2 fruit fly cellular contexts compared by ENCODE assay signal in the genomic region with DNA sequence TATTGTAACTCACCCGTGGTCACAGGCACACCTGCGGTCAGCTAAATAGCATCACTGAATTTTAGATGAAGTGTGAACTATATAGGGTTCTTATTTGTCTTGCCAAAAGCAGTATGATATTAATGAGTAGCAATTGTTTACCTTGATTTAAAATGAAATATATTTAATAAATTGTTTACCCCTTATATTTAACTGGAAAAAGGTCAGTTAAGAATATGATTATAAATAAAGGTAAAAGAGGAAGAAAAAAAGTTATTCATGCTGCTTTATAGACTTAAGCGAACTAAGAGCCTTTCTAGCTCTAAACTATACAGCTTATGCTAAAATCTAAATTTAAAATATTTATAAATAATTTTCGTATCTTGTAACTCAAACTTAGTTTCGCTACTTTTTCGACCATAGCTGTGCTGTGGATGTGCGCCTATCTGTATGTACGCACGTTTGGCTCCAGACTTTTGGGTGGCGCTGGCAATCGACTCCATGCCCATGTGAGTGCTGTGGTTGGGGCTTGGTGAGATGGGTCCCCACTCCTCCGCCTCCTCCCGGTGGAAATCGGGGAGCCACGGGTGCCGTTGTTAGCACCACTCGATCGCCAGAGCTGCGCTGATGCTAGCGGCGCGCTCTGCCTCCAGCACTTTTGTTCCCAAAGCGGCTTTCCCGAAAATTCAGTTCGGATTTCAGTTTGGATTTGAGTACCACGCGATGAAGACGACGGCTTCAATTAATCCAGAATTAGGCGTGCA.
TF ChIP-seq lines count a peak whose summit lies in the region.

A gene (plus strand): TSS at position 487 of the 743 bp plus-strand sequence.

TF ChIP-seq in whole organism, embryonic, 481 proteins besides CTCF, POLR2A, EP300 and RAD21 (continued from another document and continues in another):
- no peak for TF ChIP-seq bigmax (GFP tag; optimal IDR thresholded peaks at IDR 0.05; lab: Kevin White, UChicago)
- no peak for TF ChIP-seq sr (GFP tag; IDR thresholded peaks at IDR 0.05; lab: Robert Waterston, UW)
- TF ChIP-seq abd-A (tag; optimal IDR thresholded peaks at IDR 0.05; lab: Kevin White, UChicago) = no peak
- no peak for TF ChIP-seq CG10654 (GFP tag; optimal IDR thresholded peaks at IDR 0.05; lab: Kevin White, UChicago)
- no peak for TF ChIP-seq CG9797 (GFP tag; optimal IDR thresholded peaks at IDR 0.05; lab: Kevin White, UChicago)
- peak; percentile 79 for TF ChIP-seq CG31441 (GFP tag; IDR thresholded peaks at IDR 0.05; lab: Robert Waterston, UW)
- TF ChIP-seq CG1602 (GFP tag; optimal IDR thresholded peaks at IDR 0.05; lab: Kevin White, UChicago) = peak; percentile 61
- TF ChIP-seq CG14710 (tag; optimal IDR thresholded peaks at IDR 0.05; lab: Kevin White, UChicago) = peak; percentile 75
- TF ChIP-seq CG14667 (GFP tag; IDR thresholded peaks at IDR 0.05; lab: Robert Waterston, UW) = no peak; the same call in 1 of the 2 replicates
- no peak for TF ChIP-seq C15 (GFP tag; IDR thresholded peaks at IDR 0.05; lab: Robert Waterston, UW)
- TF ChIP-seq CkIIα-i1 (GFP tag; IDR thresholded peaks at IDR 0.05; lab: Robert Waterston, UW) = no peak
- TF ChIP-seq Dfd (GFP tag; optimal IDR thresholded peaks at IDR 0.05; lab: Kevin White, UChicago) = no peak
- TF ChIP-seq CG3407 (GFP tag; optimal IDR thresholded peaks at IDR 0.05; lab: Kevin White, UChicago) = peak; percentile 40
- no peak for TF ChIP-seq ssp (GFP tag; IDR thresholded peaks at IDR 0.05; lab: Robert Waterston, UW)
- peak; percentile 81 for TF ChIP-seq nmo (GFP tag; optimal IDR thresholded peaks at IDR 0.05; lab: Kevin White, UChicago)
- TF ChIP-seq CG11696 (GFP tag; IDR thresholded peaks at IDR 0.05; lab: Robert Waterston, UW) = peak; percentile 75
- no peak for TF ChIP-seq zf30C (GFP tag; optimal IDR thresholded peaks at IDR 0.05; lab: Kevin White, UChicago)
- TF ChIP-seq CG1233 (GFP tag; optimal IDR thresholded peaks at IDR 0.05; lab: Kevin White, UChicago) = peak; percentile 61
- peak; percentile 51 for TF ChIP-seq CG8388 (GFP tag; optimal IDR thresholded peaks at IDR 0.05; lab: Kevin White, UChicago)
- TF ChIP-seq h (optimal IDR thresholded peaks at IDR 0.05; lab: Kevin White, UChicago) = no peak
- no peak for TF ChIP-seq sima (GFP tag; optimal IDR thresholded peaks at IDR 0.05; lab: Kevin White, UChicago)
- no peak for TF ChIP-seq Poxn (GFP tag; IDR thresholded peaks at IDR 0.05; lab: Robert Waterston, UW)
- TF ChIP-seq CG6689 (GFP tag; IDR thresholded peaks at IDR 0.05; lab: Robert Waterston, UW) = peak; percentile 55
- TF ChIP-seq gcm2 (GFP tag; optimal IDR thresholded peaks at IDR 0.05; lab: Kevin White, UChicago) = no peak
- TF ChIP-seq twi (tag; optimal IDR thresholded peaks at IDR 0.05; lab: Kevin White, UChicago) = peak; percentile 42
- TF ChIP-seq otp (GFP tag; IDR thresholded peaks at IDR 0.05; lab: Robert Waterston, UW) = no peak
- TF ChIP-seq CG10147 (GFP tag; optimal IDR thresholded peaks at IDR 0.05; lab: Kevin White, UChicago) = peak; percentile 47
- TF ChIP-seq CG12071 (GFP tag; optimal IDR thresholded peaks at IDR 0.05; lab: Kevin White, UChicago) = no peak
- no peak for TF ChIP-seq CG17802 (tag; optimal IDR thresholded peaks at IDR 0.05; lab: Kevin White, UChicago)
- TF ChIP-seq Asciz (GFP tag; optimal IDR thresholded peaks at IDR 0.05; lab: Kevin White, UChicago) = peak; percentile 60
- TF ChIP-seq CG8924 (tag; optimal IDR thresholded peaks at IDR 0.05; lab: Kevin White, UChicago) = peak; percentile 77
- TF ChIP-seq Camta (GFP tag; optimal IDR thresholded peaks at IDR 0.05; lab: Kevin White, UChicago) = no peak
- no peak for TF ChIP-seq CG17186 (GFP tag; optimal IDR thresholded peaks at IDR 0.05; lab: Kevin White, UChicago)
- TF ChIP-seq CG6683 (GFP tag; optimal IDR thresholded peaks at IDR 0.05; lab: Kevin White, UChicago) = peak; percentile 10
- TF ChIP-seq CG2120 (GFP tag; optimal IDR thresholded peaks at IDR 0.05; lab: Kevin White, UChicago) = peak; percentile 6
- TF ChIP-seq dmrt11E (tag; optimal IDR thresholded peaks at IDR 0.05; lab: Kevin White, UChicago) = peak; percentile 35
- peak; percentile 64 for TF ChIP-seq CG4424 (GFP tag; optimal IDR thresholded peaks at IDR 0.05; lab: Kevin White, UChicago)
- peak; percentile 61 for TF ChIP-seq tin (GFP tag; optimal IDR thresholded peaks at IDR 0.05; lab: Kevin White, UChicago)
- TF ChIP-seq CG18262 (tag; optimal IDR thresholded peaks at IDR 0.05; lab: Kevin White, UChicago) = peak; percentile 85
- TF ChIP-seq CG10209 (GFP tag; optimal IDR thresholded peaks at IDR 0.05; lab: Kevin White, UChicago) = peak; percentile 67
- peak; percentile 45 for TF ChIP-seq az2 (GFP tag; optimal IDR thresholded peaks at IDR 0.05; lab: Kevin White, UChicago)
- no peak for TF ChIP-seq CG7745 (tag; optimal IDR thresholded peaks at IDR 0.05; lab: Kevin White, UChicago)
- no peak for TF ChIP-seq MBD-R2 (GFP tag; IDR thresholded peaks at IDR 0.05; lab: Robert Waterston, UW)
- TF ChIP-seq BEAF-32 (GFP tag; optimal IDR thresholded peaks at IDR 0.05; lab: Kevin White, UChicago) = no peak
- TF ChIP-seq gem (tag; optimal IDR thresholded peaks at IDR 0.05; lab: Kevin White, UChicago) = peak; percentile 79
- TF ChIP-seq Kr (GFP tag; optimal IDR thresholded peaks at IDR 0.05; lab: Kevin White, UChicago) = no peak
- TF ChIP-seq CG7271 (tag; optimal IDR thresholded peaks at IDR 0.05; lab: Kevin White, UChicago) = no peak
- TF ChIP-seq CG6854 (GFP tag; optimal IDR thresholded peaks at IDR 0.05; lab: Kevin White, UChicago) = peak; percentile 48
- no peak for TF ChIP-seq Dek (tag; optimal IDR thresholded peaks at IDR 0.05; lab: Kevin White, UChicago)
- peak; percentile 24 for TF ChIP-seq CG12769 (tag; optimal IDR thresholded peaks at IDR 0.05; lab: Kevin White, UChicago)
- no peak for TF ChIP-seq gsb (GFP tag; IDR thresholded peaks at IDR 0.05; lab: Robert Waterston, UW)
- peak; percentile 18 for TF ChIP-seq CG1603 (tag; optimal IDR thresholded peaks at IDR 0.05; lab: Kevin White, UChicago)
- no peak for TF ChIP-seq bbx (GFP tag; IDR thresholded peaks at IDR 0.05; lab: Robert Waterston, UW; ENCODE audit: partially characterized antibody)
- peak; percentile 77 for TF ChIP-seq CG2712 (tag; optimal IDR thresholded peaks at IDR 0.05; lab: Kevin White, UChicago)
- TF ChIP-seq CG16815 (GFP tag; optimal IDR thresholded peaks at IDR 0.05; lab: Kevin White, UChicago) = peak; percentile 30
- peak; percentile 71 for TF ChIP-seq fd96Cb (tag; optimal IDR thresholded peaks at IDR 0.05; lab: Kevin White, UChicago)
- peak; percentile 32 for TF ChIP-seq CG13775 (GFP tag; optimal IDR thresholded peaks at IDR 0.05; lab: Kevin White, UChicago)
- peak; percentile 45 for TF ChIP-seq Max (GFP tag; optimal IDR thresholded peaks at IDR 0.05; lab: Kevin White, UChicago)
- peak; percentile 27 for TF ChIP-seq Hsf (GFP tag; optimal IDR thresholded peaks at IDR 0.05; lab: Kevin White, UChicago)
- peak; percentile 1 for TF ChIP-seq NfI (GFP tag; optimal IDR thresholded peaks at IDR 0.05; lab: Kevin White, UChicago)
- TF ChIP-seq CG14860 (GFP tag; IDR thresholded peaks at IDR 0.05; lab: Robert Waterston, UW; ENCODE audit: partially characterized antibody) = no peak
- TF ChIP-seq CG10565 (GFP tag; optimal IDR thresholded peaks at IDR 0.05; lab: Kevin White, UChicago) = no peak
- TF ChIP-seq btn (GFP tag; optimal IDR thresholded peaks at IDR 0.05; lab: Kevin White, UChicago) = no peak

TF ChIP-seq in whole organism, prepupa, 60 proteins besides CTCF, POLR2A, EP300 and RAD21 (continued from another document):
- peak; percentile 40 for TF ChIP-seq acj6 (GFP tag; optimal IDR thresholded peaks at IDR 0.05; lab: Kevin White, UChicago)
- no peak for TF ChIP-seq CG9139 (GFP tag; optimal IDR thresholded peaks at IDR 0.05; lab: Kevin White, UChicago)
- TF ChIP-seq OdsH (GFP tag; optimal IDR thresholded peaks at IDR 0.05; lab: Kevin White, UChicago) = peak; percentile 50
- peak; percentile 35 for TF ChIP-seq topi (GFP tag; optimal IDR thresholded peaks at IDR 0.05; lab: Kevin White, UChicago)
- TF ChIP-seq CG7368 (GFP tag; optimal IDR thresholded peaks at IDR 0.05; lab: Kevin White, UChicago) = no peak
- no peak for TF ChIP-seq Hr39 (GFP tag; optimal IDR thresholded peaks at IDR 0.05; lab: Kevin White, UChicago)
- TF ChIP-seq dac (GFP tag; optimal IDR thresholded peaks at IDR 0.05; lab: Kevin White, UChicago) = no peak
- TF ChIP-seq CG6792 (GFP tag; optimal IDR thresholded peaks at IDR 0.05; lab: Kevin White, UChicago) = peak; percentile 37
- TF ChIP-seq svp (GFP tag; lab: Kevin White, UChicago) = no peak
- no peak for TF ChIP-seq Sox14 (GFP tag; optimal IDR thresholded peaks at IDR 0.05; lab: Kevin White, UChicago)
- no peak for TF ChIP-seq fd59A (GFP tag; optimal IDR thresholded peaks at IDR 0.05; lab: Kevin White, UChicago)
